Fruit fly (Drosophila melanogaster): ENCODE measurements around the gene CG12684.

CG12684 gene

dm6 chrX:4610481-4610880 is 38.8 kb upstream of the CG12684 start (continued):
- TF ChIP-seq zfh2 (GFP tag; optimal IDR thresholded peaks at IDR 0.05): peak; percentile 20
- no peak for TF ChIP-seq gt (GFP tag; IDR thresholded peaks at IDR 0.05)
- TF ChIP-seq Sox100B (GFP tag; optimal IDR thresholded peaks at IDR 0.05): peak; percentile 8
- no peak for TF ChIP-seq CG13775 (GFP tag; optimal IDR thresholded peaks at IDR 0.05)
- no peak for TF ChIP-seq hth (optimal IDR thresholded peaks at IDR 0.05)
- TF ChIP-seq CG17829 (tag; optimal IDR thresholded peaks at IDR 0.05): no peak
- TF ChIP-seq kay (GFP tag; optimal IDR thresholded peaks at IDR 0.05): no peak
- TF ChIP-seq luna (GFP tag; optimal IDR thresholded peaks at IDR 0.05): peak; percentile 3
- TF ChIP-seq HLH3B (GFP tag; IDR thresholded peaks at IDR 0.05): no peak
- no peak for TF ChIP-seq CG43689 (GFP tag; IDR thresholded peaks at IDR 0.05)
- TF ChIP-seq fd3F (GFP tag; optimal IDR thresholded peaks at IDR 0.05): no peak
- no peak for TF ChIP-seq NC2β (GFP tag; optimal IDR thresholded peaks at IDR 0.05)
- TF ChIP-seq Oaz (GFP tag; IDR thresholded peaks at IDR 0.05): no peak
- TF ChIP-seq ci (GFP tag; IDR thresholded peaks at IDR 0.05): no peak
- TF ChIP-seq sens-2 (GFP tag; IDR thresholded peaks at IDR 0.05): no peak
- no peak for TF ChIP-seq slp2 (GFP tag; optimal IDR thresholded peaks at IDR 0.05)
- TF ChIP-seq org-1 (GFP tag; optimal IDR thresholded peaks at IDR 0.05): no peak
- no peak for TF ChIP-seq Neu2 (GFP tag; optimal IDR thresholded peaks at IDR 0.05; ENCODE audit: borderline replicate concordance)
- TF ChIP-seq Myb (GFP tag; optimal IDR thresholded peaks at IDR 0.05): no peak
- TF ChIP-seq gem (tag; optimal IDR thresholded peaks at IDR 0.05): peak; percentile 13
- peak; percentile 21 for TF ChIP-seq CG7928 (GFP tag; optimal IDR thresholded peaks at IDR 0.05)
- no peak for TF ChIP-seq sima (GFP tag; optimal IDR thresholded peaks at IDR 0.05)
- no peak for TF ChIP-seq CG10654 (GFP tag; optimal IDR thresholded peaks at IDR 0.05)
- TF ChIP-seq CTCF (GFP tag; optimal IDR thresholded peaks at IDR 0.05): no peak
- no peak for TF ChIP-seq sr (GFP tag; IDR thresholded peaks at IDR 0.05)
- TF ChIP-seq tin (GFP tag; optimal IDR thresholded peaks at IDR 0.05): no peak
- peak; percentile 19 for TF ChIP-seq Hand (GFP tag; optimal IDR thresholded peaks at IDR 0.05)
- TF ChIP-seq CG6791 (GFP tag; IDR thresholded peaks at IDR 0.05; ENCODE audit: partially characterized antibody): no peak
- no peak for TF ChIP-seq CG10543 (GFP tag; optimal IDR thresholded peaks at IDR 0.05)
- TF ChIP-seq lov (optimal IDR thresholded peaks at IDR 0.05): no peak
- no peak for TF ChIP-seq lov (GFP tag; IDR thresholded peaks at IDR 0.05)
- no peak for TF ChIP-seq CG8765 (GFP tag; IDR thresholded peaks at IDR 0.05)
- TF ChIP-seq exex (tag; optimal IDR thresholded peaks at IDR 0.05): no peak
- no peak for TF ChIP-seq CG10321 (GFP tag; IDR thresholded peaks at IDR 0.05)
- TF ChIP-seq dimm (GFP tag; IDR thresholded peaks at IDR 0.05): no peak
- TF ChIP-seq Dref (GFP tag; IDR thresholded peaks at IDR 0.05): no peak
- TF ChIP-seq Gsc (GFP tag; IDR thresholded peaks at IDR 0.05): no peak
- no peak for TF ChIP-seq Scr (GFP tag; IDR thresholded peaks at IDR 0.05; ENCODE audit: partially characterized antibody)
- no peak for TF ChIP-seq CG12219 (GFP tag; optimal IDR thresholded peaks at IDR 0.05)
- TF ChIP-seq ATbp (GFP tag; optimal IDR thresholded peaks at IDR 0.05): peak; percentile 67
- TF ChIP-seq CG15269 (tag; optimal IDR thresholded peaks at IDR 0.05): no peak
- peak; percentile 33 for TF ChIP-seq wek (GFP tag; optimal IDR thresholded peaks at IDR 0.05)
- TF ChIP-seq Meics (GFP tag; optimal IDR thresholded peaks at IDR 0.05): peak; percentile 44
- TF ChIP-seq CG7786 (GFP tag; optimal IDR thresholded peaks at IDR 0.05): peak; percentile 18
- TF ChIP-seq CG2678 (tag; optimal IDR thresholded peaks at IDR 0.05): peak; percentile 44
- no peak for TF ChIP-seq CG18262 (tag; optimal IDR thresholded peaks at IDR 0.05)
- peak; percentile 28 for TF ChIP-seq CG1647 (GFP tag; optimal IDR thresholded peaks at IDR 0.05)
- TF ChIP-seq aop (GFP tag; IDR thresholded peaks at IDR 0.05): no peak
- TF ChIP-seq emc (GFP tag; optimal IDR thresholded peaks at IDR 0.05): no peak
- TF ChIP-seq Ets65A (GFP tag): peak; percentile 82
- TF ChIP-seq pb (GFP tag; optimal IDR thresholded peaks at IDR 0.05): no peak
- no peak for TF ChIP-seq Usf (GFP tag; optimal IDR thresholded peaks at IDR 0.05)
- peak; percentile 69 for TF ChIP-seq Hmr (GFP tag; optimal IDR thresholded peaks at IDR 0.05)
- 0 out of 3 replicates have a peak, but pooled peaks have one; percentile 23 for TF ChIP-seq Dbx (GFP tag; IDR thresholded peaks at IDR 0.05)

All from whole organism, embryonic.